Fruit fly (Drosophila melanogaster) whole organism, embryonic: ENCODE data around the gene cno.

Experiments
- B-H1 ChIP-seq: fragments of 200-800 bp; sonication (Bioruptor generic); IDR thresholded peaks from 3 replicates; pipeline ENCODE4 v1.3.6; 2022; ENCODE audit warnings: missing biosample characterization, missing genetic modification characterization
- Bteb2 ChIP-seq: fragments of 200-800 bp; sonication (Bioruptor generic); optimal IDR thresholded peaks from 2 replicates; lab custom pipeline; 2016; ENCODE audit warnings: missing biosample characterization, missing genetic modification characterization
- CG10209 ChIP-seq: fragments of 200-800 bp; sonication (Bioruptor generic); optimal IDR thresholded peaks from 3 replicates; lab custom pipeline; 2017; ENCODE audit warnings: missing biosample characterization, mild to moderate bottlenecking, missing genetic modification characterization, missing genetic modification reagents
- CG10431 ChIP-seq: fragments of 200-800 bp; sonication (Bioruptor generic); optimal IDR thresholded peaks from 3 replicates; lab custom pipeline; 2018; ENCODE audit warnings: missing biosample characterization, mild to moderate bottlenecking, missing genetic modification characterization
- CG11247 ChIP-seq: fragments of 200-800 bp; sonication (Bioruptor generic); IDR thresholded peaks from 2 replicates; pipeline ENCODE4 v1.3.6; 2022; ENCODE audit warnings: missing biosample characterization, missing genetic modification characterization
- CG12236 ChIP-seq: fragments of 200-800 bp; sonication (Bioruptor generic); optimal IDR thresholded peaks from 2 replicates; lab custom pipeline; 2016; ENCODE audit warnings: missing biosample characterization, missing genetic modification characterization
- CG12744 ChIP-seq: fragments of 200-800 bp; sonication (Bioruptor generic); optimal IDR thresholded peaks from 2 replicates; lab custom pipeline; 2016; ENCODE audit warnings: missing biosample characterization, missing genetic modification characterization
- CG13296 ChIP-seq: fragments of 200-800 bp; sonication (Bioruptor generic); optimal IDR thresholded peaks from 3 replicates; lab custom pipeline; 2018; ENCODE audit warnings: missing biosample characterization, mild to moderate bottlenecking, missing genetic modification characterization
- CG13424 ChIP-seq: fragments of 200-800 bp; sonication (Bioruptor generic); optimal IDR thresholded peaks from 2 replicates; lab custom pipeline; 2019; ENCODE audit warnings: missing biosample characterization, mild to moderate bottlenecking, missing genetic modification characterization, moderate library complexity
- CG16815 ChIP-seq: fragments of 200-800 bp; sonication (Bioruptor generic); optimal IDR thresholded peaks from 3 replicates; lab custom pipeline; 2017; ENCODE audit warnings: missing biosample characterization, mild to moderate bottlenecking, missing genetic modification characterization
- CG18764 ChIP-seq: fragments of 200-800 bp; sonication (Bioruptor generic); optimal IDR thresholded peaks from 3 replicates; lab custom pipeline; 2016; ENCODE audit warnings: missing biosample characterization, missing genetic modification characterization
- CG2678 ChIP-seq: fragments of 200-800 bp; sonication (Bioruptor generic); optimal IDR thresholded peaks from 3 replicates; lab custom pipeline; 2019; ENCODE audit warnings: missing biosample characterization, mild to moderate bottlenecking, missing genetic modification characterization, moderate library complexity
- CG3838 ChIP-seq: fragments of 200-800 bp; sonication (Bioruptor generic); optimal IDR thresholded peaks from 3 replicates; lab custom pipeline; 2016; ENCODE audit warnings: missing biosample characterization, missing genetic modification characterization
- CG4328 ChIP-seq: fragments of 200-800 bp; sonication (Bioruptor generic); optimal IDR thresholded peaks from 3 replicates; lab custom pipeline; 2017; ENCODE audit warnings: missing biosample characterization, missing genetic modification reagents, missing genetic modification characterization
- CG7357 ChIP-seq: fragments of 200-800 bp; sonication (Bioruptor generic); IDR thresholded peaks from 3 replicates; pipeline ENCODE4 v1.3.6; 2022; ENCODE audit warnings: missing biosample characterization, missing genetic modification characterization
- CG9437 ChIP-seq: fragments of 200-800 bp; sonication (Bioruptor generic); optimal IDR thresholded peaks from 2 replicates; lab custom pipeline; 2018; ENCODE audit warnings: missing biosample characterization, mild to moderate bottlenecking, missing genetic modification characterization
- Dfd ChIP-seq, 2 experiments: fragments of >200 bp; optimal IDR thresholded peaks; 2 replicates each; lab custom pipeline; 2017; ENCODE audit warnings: missing biosample characterization in 2 of 2, missing genetic modification characterization in 2 of 2
- Gug ChIP-seq: fragments of 200-800 bp; sonication (Bioruptor generic); IDR thresholded peaks from 4 replicates; pipeline ENCODE4 v1.3.6; 2022; ENCODE audit warnings: missing biosample characterization, missing genetic modification characterization
- Hmx ChIP-seq: fragments of 200-800 bp; sonication (Bioruptor generic); optimal IDR thresholded peaks from 2 replicates; lab custom pipeline; 2016; ENCODE audit warnings: missing biosample characterization, missing genetic modification characterization
- MTF-1 ChIP-seq: fragments of 200-800 bp; sonication (Bioruptor generic); optimal IDR thresholded peaks from 2 replicates; lab custom pipeline; 2018; ENCODE audit warnings: missing biosample characterization, mild to moderate bottlenecking, missing genetic modification characterization, borderline replicate concordance
- Poxn ChIP-seq: fragments of 200-800 bp; sonication (Bioruptor generic); IDR thresholded peaks from 2 replicates; pipeline ENCODE4 v1.3.6; 2022; ENCODE audit warnings: missing biosample characterization, missing genetic modification characterization
- Ravus ChIP-seq: fragments of 200-800 bp; sonication (Bioruptor generic); IDR thresholded peaks from 2 replicates; pipeline ENCODE4 v1.3.6; 2022; ENCODE audit warnings: missing biosample characterization, missing genetic modification characterization
- Rx ChIP-seq: fragments of 200-800 bp; sonication (Bioruptor generic); IDR thresholded peaks from 2 replicates; pipeline ENCODE4 v1.3.6; 2022; ENCODE audit warnings: missing biosample characterization, missing genetic modification characterization
- Sin3A ChIP-seq: fragments of >200 bp; optimal IDR thresholded peaks from 2 replicates; lab custom pipeline; 2018
- Sox102F ChIP-seq: fragments of 200-800 bp; sonication (Bioruptor generic); optimal IDR thresholded peaks from 2 replicates; lab custom pipeline; 2018; ENCODE audit warnings: missing biosample characterization, mild to moderate bottlenecking, missing genetic modification characterization, moderate library complexity
- Sry-β ChIP-seq: fragments of 200-800 bp; sonication (Bioruptor generic); optimal IDR thresholded peaks from 2 replicates; lab custom pipeline; 2018; ENCODE audit warnings: missing biosample characterization, mild to moderate bottlenecking, missing genetic modification characterization, moderate library complexity
- Usf ChIP-seq: fragments of 200-800 bp; sonication (Bioruptor generic); optimal IDR thresholded peaks from 2 replicates; lab custom pipeline; 2017; ENCODE audit warnings: missing genotype, missing biosample characterization, missing genetic modification characterization
- Vsx1 ChIP-seq: fragments of 200-800 bp; sonication (Bioruptor generic); optimal IDR thresholded peaks from 2 replicates; lab custom pipeline; 2017; ENCODE audit warnings: missing biosample characterization, mild to moderate bottlenecking, missing genetic modification characterization, missing genetic modification reagents
- Xrp1 ChIP-seq: fragments of 200-800 bp; sonication (Bioruptor generic); IDR thresholded peaks from 2 replicates; pipeline ENCODE4 v1.3.6; 2022; ENCODE audit warnings: missing biosample characterization, missing genetic modification characterization
- ab ChIP-seq: fragments of 200-800 bp; sonication (Bioruptor generic); optimal IDR thresholded peaks from 2 replicates; lab custom pipeline; 2016; ENCODE audit warnings: missing biosample characterization, missing genetic modification characterization
- bowl ChIP-seq: fragments of 200-800 bp; sonication (Bioruptor generic); IDR thresholded peaks from 2 replicates; pipeline ENCODE4 v1.3.6; 2022; ENCODE audit warnings: missing biosample characterization, missing genetic modification characterization
- cg ChIP-seq: fragments of 200-800 bp; sonication (Bioruptor generic); optimal IDR thresholded peaks from 3 replicates; lab custom pipeline; 2019; ENCODE audit warnings: missing biosample characterization, mild to moderate bottlenecking, missing genetic modification characterization, moderate library complexity
- dmrt11E ChIP-seq: fragments of 200-800 bp; sonication (Bioruptor generic); optimal IDR thresholded peaks from 3 replicates; lab custom pipeline; 2018; ENCODE audit warnings: missing biosample characterization, mild to moderate bottlenecking, missing genetic modification characterization, moderate library complexity
- en ChIP-seq: fragments of 200-800 bp; sonication (Bioruptor generic); optimal IDR thresholded peaks from 2 replicates; lab custom pipeline; 2016; ENCODE audit warnings: missing biosample characterization, missing genetic modification characterization
- exex ChIP-seq: fragments of 200-800 bp; sonication (Bioruptor generic); optimal IDR thresholded peaks from 4 replicates; lab custom pipeline; 2018; ENCODE audit warnings: missing biosample characterization, mild to moderate bottlenecking, missing genetic modification characterization, moderate library complexity
- fd3F ChIP-seq: fragments of 200-800 bp; sonication (Bioruptor generic); optimal IDR thresholded peaks from 2 replicates; lab custom pipeline; 2018; ENCODE audit warnings: missing biosample characterization, mild to moderate bottlenecking, missing genetic modification characterization, moderate library complexity
- insv ChIP-seq, 2 experiments: fragments of 200-800 bp; sonication (Bioruptor generic); optimal IDR thresholded peaks; 3 replicates each; lab custom pipeline; 2016 to 2018; ENCODE audit warnings: missing biosample characterization in 2 of 2, missing genetic modification characterization in 2 of 2
- jigr1 ChIP-seq: fragments of 200-800 bp; sonication (Bioruptor generic); IDR thresholded peaks from 3 replicates; pipeline ENCODE4 v1.3.6; 2022; ENCODE audit warnings: missing biosample characterization, missing genetic modification characterization
- knrl ChIP-seq: fragments of 200-800 bp; sonication (Bioruptor generic); IDR thresholded peaks from 3 replicates; pipeline ENCODE4 v1.3.6; 2022; ENCODE audit warnings: missing biosample characterization, missing genetic modification characterization; ENCODE audit not compliant: partially characterized antibody
- nerfin-1 ChIP-seq: fragments of 200-800 bp; sonication (Bioruptor generic); optimal IDR thresholded peaks from 3 replicates; lab custom pipeline; 2019; ENCODE audit warnings: missing biosample characterization, mild to moderate bottlenecking, missing genetic modification characterization, moderate library complexity
- oc ChIP-seq: fragments of 200-800 bp; sonication (Bioruptor generic); optimal IDR thresholded peaks from 2 replicates; lab custom pipeline; 2018; ENCODE audit warnings: missing biosample characterization, mild to moderate bottlenecking, missing genetic modification characterization, moderate library complexity
- org-1 ChIP-seq: fragments of 200-800 bp; sonication (Bioruptor generic); optimal IDR thresholded peaks from 2 replicates; lab custom pipeline; 2017; ENCODE audit warnings: missing biosample characterization, missing genetic modification characterization
- repo ChIP-seq: fragments of 200-800 bp; sonication (Bioruptor generic); optimal IDR thresholded peaks from 2 replicates; lab custom pipeline; 2016; ENCODE audit warnings: missing biosample characterization, missing genetic modification characterization
- seq ChIP-seq: fragments of 200-800 bp; sonication (Bioruptor generic); IDR thresholded peaks from 2 replicates; pipeline ENCODE4 v1.3.6; 2022; ENCODE audit warnings: missing biosample characterization, missing genetic modification characterization
- stc ChIP-seq: fragments of 200-800 bp; sonication (Bioruptor generic); IDR thresholded peaks from 2 replicates; pipeline ENCODE4 v1.3.6; 2022; ENCODE audit warnings: missing biosample characterization, missing genetic modification characterization
- tin ChIP-seq: fragments of 200-800 bp; sonication (Bioruptor generic); optimal IDR thresholded peaks from 3 replicates; lab custom pipeline; 2016; ENCODE audit warnings: missing biosample characterization, missing genetic modification characterization
- trh ChIP-seq: fragments of 200-800 bp; sonication (Bioruptor generic); optimal IDR thresholded peaks from 2 replicates; lab custom pipeline; 2016; ENCODE audit warnings: missing biosample characterization, missing genetic modification characterization
- usp ChIP-seq: fragments of >200 bp; optimal IDR thresholded peaks from 2 replicates; lab custom pipeline; 2017; ENCODE audit warnings: missing biosample characterization, missing genetic modification characterization
- yki ChIP-seq: fragments of >200 bp; optimal IDR thresholded peaks from 3 replicates; lab custom pipeline; 2018

Gene cno

dm6 chr3R:5263311-5264250 is 46.3 kb upstream of the cno start (continued):
- no peak for TF ChIP-seq Dfd (GFP tag; optimal IDR thresholded peaks at IDR 0.05; lab: Kevin White, UChicago)
- peak; percentile 82 for TF ChIP-seq tin (GFP tag; lab: Kevin White, UChicago)
- TF ChIP-seq CG18764 (GFP tag; lab: Kevin White, UChicago), result peak; percentile 53
- TF ChIP-seq jigr1 (GFP tag; lab: Robert Waterston, UW), result no peak
- TF ChIP-seq Ravus (GFP tag; lab: Robert Waterston, UW), result peak; percentile 42
- TF ChIP-seq stc (GFP tag; lab: Robert Waterston, UW), result peak; percentile 66; the same call in 1 of the 2 replicates
- no peak for TF ChIP-seq Sry-β
- peak; percentile 24 for TF ChIP-seq exex (tag; lab: Kevin White, UChicago)
- peak; percentile 85 for TF ChIP-seq CG9437
- TF ChIP-seq CG12236 (GFP tag; lab: Kevin White, UChicago), result no peak
- TF ChIP-seq CG4328 (GFP tag; lab: Kevin White, UChicago), result peak; percentile 88
- TF ChIP-seq insv (GFP tag; optimal IDR thresholded peaks at IDR 0.05; lab: Kevin White, UChicago), result peak in 1 of 2 experiments; percentile 59
- TF ChIP-seq Bteb2 (GFP tag; lab: Kevin White, UChicago), result no peak
- peak; percentile 59 for TF ChIP-seq MTF-1 (GFP tag; lab: Kevin White, UChicago)
- no peak for TF ChIP-seq en (GFP tag; lab: Kevin White, UChicago)
- TF ChIP-seq ab, result peak; percentile 47
- TF ChIP-seq Rx (GFP tag; lab: Robert Waterston, UW), result peak; percentile 42; the same call in 1 of the 2 replicates
- TF ChIP-seq nerfin-1 (tag; lab: Kevin White, UChicago), result peak; percentile 71
- peak; percentile 42; the same call in 1 of the 2 replicates for TF ChIP-seq Poxn (GFP tag; lab: Robert Waterston, UW)
- peak; percentile 93 for TF ChIP-seq CG13424 (tag; lab: Kevin White, UChicago)
- no peak for TF ChIP-seq CG12744
- TF ChIP-seq yki (lab: Kevin White, UChicago), result no peak
- peak; percentile 97 for TF ChIP-seq cg (GFP tag; lab: Kevin White, UChicago)
- TF ChIP-seq CG13296 (GFP tag; lab: Kevin White, UChicago), result peak; percentile 93
- TF ChIP-seq dmrt11E (tag; lab: Kevin White, UChicago), result peak; percentile 83
- TF ChIP-seq Sox102F, result peak; percentile 86
- peak; percentile 50 for TF ChIP-seq oc
- no peak for TF ChIP-seq Sin3A
- TF ChIP-seq Vsx1 (GFP tag; lab: Kevin White, UChicago), result peak; percentile 84
- peak; percentile 83 for TF ChIP-seq fd3F (GFP tag; lab: Kevin White, UChicago)
- peak; percentile 49 for TF ChIP-seq org-1 (GFP tag; lab: Kevin White, UChicago)
- peak; percentile 73 for TF ChIP-seq CG7357 (GFP tag; lab: Robert Waterston, UW)
- TF ChIP-seq knrl, result no peak
- TF ChIP-seq CG3838 (GFP tag; lab: Kevin White, UChicago), result no peak
- TF ChIP-seq Gug (GFP tag; lab: Robert Waterston, UW), result peak; percentile 60; the same call in 1 of the 4 replicates
- TF ChIP-seq Hmx (GFP tag; lab: Kevin White, UChicago), result no peak
- TF ChIP-seq seq (GFP tag; lab: Robert Waterston, UW), result peak; percentile 79
- no peak for TF ChIP-seq repo
- peak; percentile 94 for TF ChIP-seq CG2678 (tag; lab: Kevin White, UChicago)
- TF ChIP-seq CG16815, result peak; percentile 50
- TF ChIP-seq B-H1 (GFP tag; lab: Robert Waterston, UW), result peak; percentile 51; the same call in 2 of the 3 replicates
- peak; percentile 22 for TF ChIP-seq Usf
- TF ChIP-seq bowl (GFP tag; lab: Robert Waterston, UW), result no peak
- peak; percentile 61; the same call in 1 of the 2 replicates for TF ChIP-seq CG11247 (GFP tag; lab: Robert Waterston, UW)
- no peak for TF ChIP-seq usp (GFP tag; lab: Kevin White, UChicago)
- peak; percentile 13 for TF ChIP-seq CG10431
- TF ChIP-seq Xrp1 (GFP tag; lab: Robert Waterston, UW), result peak; percentile 74
- TF ChIP-seq trh (GFP tag; lab: Kevin White, UChicago), result peak; percentile 20
- peak; percentile 91 for TF ChIP-seq CG10209 (GFP tag; lab: Kevin White, UChicago)
